Worm (Caenorhabditis elegans) whole organism, L4 larva: ENCODE data around the gene ZK380.2.

ENCODE experiments used
- F49E8.2 ChIP-seq: sonication (generic microtip); optimal IDR thresholded peaks from 2 replicates; lab custom pipeline; 2016; ENCODE audit warnings: missing compliant biosample characterization, mild to moderate bottlenecking, missing genetic modification characterization, borderline replicate concordance
- Y75B8A.6 ChIP-seq: fragments of 200-800 bp; sonication (Bioruptor generic); IDR thresholded peaks from 2 replicates; pipeline ENCODE4 v1.3.6; 2022; ENCODE audit warnings: missing genetic modification reagents, missing genetic modification characterization, missing compliant biosample characterization
- daf-12 ChIP-seq: fragments of 150-350 bp; optimal IDR thresholded peaks from 2 replicates; lab custom pipeline; 2014; ENCODE audit warnings: missing biosample characterization, missing genetic modification reagents, missing genetic modification characterization
- nhr-237 ChIP-seq: sonication (generic microtip); optimal IDR thresholded peaks from 2 replicates; lab custom pipeline; 2017; ENCODE audit warnings: missing biosample characterization, missing genetic modification characterization
- unc-62 ChIP-seq, 3 experiments: fragments of 150-350 bp in 1 of 3; sonication (generic microtip); optimal IDR thresholded peaks in 2 of 3; peaks in 1 of 3; 1 replicate in 1 of 3; 2 replicates in 2 of 3; lab custom pipeline; 2014 to 2017; ENCODE audit warnings: missing biosample characterization in 3 of 3, missing genetic modification characterization in 3 of 3, missing genetic modification reagents in 3 of 3, missing genotype in 1 of 3
- ztf-11 ChIP-seq: fragments of 150-350 bp; optimal IDR thresholded peaks from 2 replicates; lab custom pipeline; 2014; ENCODE audit warnings: missing biosample characterization, missing genetic modification characterization

DNA sequence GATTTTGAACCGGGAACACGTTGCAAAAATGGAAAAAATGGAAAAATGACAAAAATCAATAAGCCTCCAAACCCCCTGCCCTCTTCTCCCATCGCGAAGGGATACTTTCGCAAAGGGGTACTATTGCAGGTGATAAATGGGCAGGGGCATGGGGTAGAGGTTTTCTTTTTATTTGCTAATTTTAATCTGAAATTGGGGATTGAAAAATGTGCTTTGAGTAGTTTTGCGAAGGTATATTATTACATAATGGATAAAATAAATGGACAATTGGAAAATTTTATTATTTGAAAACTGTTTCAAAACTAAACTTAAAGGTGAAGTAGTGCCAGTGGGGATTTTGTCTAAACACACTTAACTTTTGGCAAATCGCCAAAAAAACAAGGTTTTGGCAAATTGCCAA lies 4.3 kb upstream of the ZK380.2 start:
- TF ChIP-seq F49E8.2 (no peak), Y75B8A.6 (GFP tag; lab: Robert Waterston, UW) (peak; percentile 91), daf-12 (no peak), unc-62 (GFP tag; optimal IDR thresholded peaks at IDR 0.05 in 1 of 2; lab: Kevin White, UChicago) (peak; percentile 79 to 99), unc-62 (tag; optimal IDR thresholded peaks at IDR 0.05; lab: Kevin White, UChicago) (peak; percentile 88), nhr-237 (tag; lab: Kevin White, UChicago) (peak; percentile 88), ztf-11 (tag; lab: Kevin White, UChicago) (peak; percentile 40)
